Fruit fly (Drosophila melanogaster): ENCODE measurements around the gene Lcp65Ag3.

dm6 chr3L:6133546-6133945 lies 2.8 kb upstream of the Lcp65Ag3 start, which contains the start of gene Lcp65Ag2:
- TF ChIP-seq gl (tag; optimal IDR thresholded peaks at IDR 0.05) (no peak), EcR (GFP tag; optimal IDR thresholded peaks at IDR 0.05) (no peak), Snoo (tag; optimal IDR thresholded peaks at IDR 0.05) (no peak), CG13204 (GFP tag; optimal IDR thresholded peaks at IDR 0.05) (no peak), fd96Ca (GFP tag; IDR thresholded peaks at IDR 0.05) (no peak)

All from whole organism, pupa.